Worm (Caenorhabditis elegans) whole organism, L3 larva: ENCODE data around the gene T11G6.3.

Experiments
- ceh-16 ChIP-seq: sonication (generic microtip); optimal IDR thresholded peaks from 2 replicates; lab custom pipeline; 2017; ENCODE audit warnings: missing biosample characterization, missing genetic modification characterization
- ceh-28 ChIP-seq: fragments of 150-350 bp; optimal IDR thresholded peaks from 2 replicates; lab custom pipeline; 2014; ENCODE audit warnings: missing biosample characterization, missing genetic modification reagents, missing genetic modification characterization
- ceh-82 ChIP-seq: fragments of 150-350 bp; optimal IDR thresholded peaks from 2 replicates; lab custom pipeline; 2014; ENCODE audit warnings: missing biosample characterization, missing genetic modification characterization
- ceh-9 ChIP-seq: sonication (generic microtip); optimal IDR thresholded peaks from 2 replicates; lab custom pipeline; 2018; ENCODE audit warnings: missing biosample characterization, missing genetic modification characterization
- daf-12 ChIP-seq: fragments of 150-350 bp; optimal IDR thresholded peaks from 2 replicates; lab custom pipeline; 2014; ENCODE audit warnings: missing biosample characterization, missing genetic modification reagents, missing genetic modification characterization
- egl-27 ChIP-seq: sonication (generic microtip); optimal IDR thresholded peaks from 4 replicates; lab custom pipeline; 2017; ENCODE audit warnings: missing biosample characterization, missing genetic modification reagents, missing genetic modification characterization
- egl-5 ChIP-seq: fragments of 150-350 bp; optimal IDR thresholded peaks from 2 replicates; lab custom pipeline; 2017; ENCODE audit warnings: missing biosample characterization, missing genetic modification reagents, missing genetic modification characterization, inconsistent platforms
- elt-2 ChIP-seq: sonication (generic microtip); optimal IDR thresholded peaks from 2 replicates; lab custom pipeline; 2016; ENCODE audit warnings: missing genetic modification reagents, mild to moderate bottlenecking, missing genetic modification characterization, missing compliant biosample characterization
- elt-3 ChIP-seq, 3 experiments: fragments of 150-350 bp in 1 of 3; sonication (generic microtip) in 2 of 3; optimal IDR thresholded peaks; 2 replicates in 2 of 3; 4 replicates in 1 of 3; lab custom pipeline; 2014 to 2017; ENCODE audit warnings: missing biosample characterization in 3 of 3, missing genetic modification characterization in 3 of 3
- fkh-10 ChIP-seq: sonication (generic microtip); optimal IDR thresholded peaks from 2 replicates; lab custom pipeline; 2017; ENCODE audit warnings: missing biosample characterization, missing genetic modification reagents, missing genetic modification characterization
- fkh-2 ChIP-seq: fragments of 150-350 bp; optimal IDR thresholded peaks from 2 replicates; lab custom pipeline; 2014; ENCODE audit warnings: missing biosample characterization, missing genetic modification reagents, missing genetic modification characterization
- fos-1 ChIP-seq: fragments of 150-350 bp; optimal IDR thresholded peaks from 2 replicates; lab custom pipeline; 2014; ENCODE audit warnings: missing biosample characterization, missing genetic modification characterization
- hmg-11 ChIP-seq: sonication (generic microtip); optimal IDR thresholded peaks from 2 replicates; lab custom pipeline; 2016; ENCODE audit warnings: missing genetic modification characterization, missing compliant biosample characterization
- jun-1 ChIP-seq: fragments of 150-350 bp; optimal IDR thresholded peaks from 2 replicates; lab custom pipeline; 2014; ENCODE audit warnings: missing biosample characterization, missing genetic modification reagents, missing genetic modification characterization
- lin-15B ChIP-seq: fragments of 150-350 bp; optimal IDR thresholded peaks from 2 replicates; lab custom pipeline; 2014; ENCODE audit warnings: missing biosample characterization, missing genetic modification characterization
- lin-39 ChIP-seq: fragments of 150-350 bp; optimal IDR thresholded peaks from 2 replicates; lab custom pipeline; 2018; ENCODE audit warnings: missing biosample characterization, missing genetic modification reagents, missing genetic modification characterization
- mdl-1 ChIP-seq: fragments of 150-350 bp; optimal IDR thresholded peaks from 2 replicates; lab custom pipeline; 2014; ENCODE audit warnings: missing biosample characterization, missing genetic modification characterization
- mml-1 ChIP-seq: fragments of 150-350 bp; sonication (generic microtip); optimal IDR thresholded peaks from 3 replicates; lab custom pipeline; 2014; ENCODE audit warnings: missing biosample characterization, missing genetic modification characterization
- nhr-11 ChIP-seq: fragments of 150-350 bp; optimal IDR thresholded peaks from 2 replicates; lab custom pipeline; 2014; ENCODE audit warnings: missing biosample characterization, missing genetic modification characterization
- nhr-12 ChIP-seq: fragments of 150-350 bp; optimal IDR thresholded peaks from 2 replicates; lab custom pipeline; 2014; ENCODE audit warnings: missing biosample characterization, missing genetic modification characterization
- nhr-237 ChIP-seq: fragments of 150-350 bp; optimal IDR thresholded peaks from 2 replicates; lab custom pipeline; 2014; ENCODE audit warnings: missing biosample characterization, missing genetic modification characterization
- nhr-43 ChIP-seq: sonication (generic microtip); optimal IDR thresholded peaks from 2 replicates; lab custom pipeline; 2016; ENCODE audit warnings: mild to moderate bottlenecking, missing genetic modification characterization, missing compliant biosample characterization; ENCODE audit not compliant: poor library complexity, severe bottlenecking
- nhr-67 ChIP-seq: fragments of 150-350 bp; optimal IDR thresholded peaks from 2 replicates; lab custom pipeline; 2014; ENCODE audit warnings: missing biosample characterization, missing genetic modification characterization
- nhr-76 ChIP-seq: fragments of 150-350 bp; sonication (generic microtip); optimal IDR thresholded peaks from 5 replicates; lab custom pipeline; 2014; ENCODE audit warnings: missing biosample characterization, missing genetic modification characterization
- nhr-77 ChIP-seq: fragments of 150-350 bp; optimal IDR thresholded peaks from 2 replicates; lab custom pipeline; 2014; ENCODE audit warnings: missing biosample characterization, missing genetic modification characterization
- pqm-1 ChIP-seq: fragments of 150-350 bp; optimal IDR thresholded peaks from 2 replicates; lab custom pipeline; 2017; ENCODE audit warnings: missing biosample characterization, missing genetic modification characterization, inconsistent platforms
- sea-2 ChIP-seq: fragments of 150-350 bp; sonication (generic microtip); optimal IDR thresholded peaks from 4 replicates; lab custom pipeline; 2014; ENCODE audit warnings: missing biosample characterization, missing genetic modification reagents, missing genetic modification characterization
- skn-1 ChIP-seq: fragments of 150-350 bp; optimal IDR thresholded peaks from 2 replicates; lab custom pipeline; 2014; ENCODE audit warnings: missing biosample characterization, missing genetic modification characterization
- snpc-4 ChIP-seq: fragments of 150-350 bp; optimal IDR thresholded peaks from 2 replicates; lab custom pipeline; 2014; ENCODE audit warnings: missing biosample characterization, missing genetic modification characterization
- unc-62 ChIP-seq: fragments of 150-350 bp; sonication (generic microtip); optimal IDR thresholded peaks from 4 replicates; lab custom pipeline; 2014; ENCODE audit warnings: missing biosample characterization, missing genetic modification reagents, missing genetic modification characterization
- zag-1 ChIP-seq: fragments of 150-350 bp; optimal IDR thresholded peaks from 2 replicates; lab custom pipeline; 2014; ENCODE audit warnings: missing biosample characterization, missing genetic modification characterization
- ztf-11 ChIP-seq: fragments of 150-350 bp; optimal IDR thresholded peaks from 2 replicates; lab custom pipeline; 2014; ENCODE audit warnings: missing biosample characterization, missing genetic modification characterization
- ztf-4 ChIP-seq: fragments of 150-350 bp; optimal IDR thresholded peaks from 2 replicates; lab custom pipeline; 2014; ENCODE audit warnings: missing biosample characterization, missing genetic modification characterization

The T11G6.3 gene

DNA sequence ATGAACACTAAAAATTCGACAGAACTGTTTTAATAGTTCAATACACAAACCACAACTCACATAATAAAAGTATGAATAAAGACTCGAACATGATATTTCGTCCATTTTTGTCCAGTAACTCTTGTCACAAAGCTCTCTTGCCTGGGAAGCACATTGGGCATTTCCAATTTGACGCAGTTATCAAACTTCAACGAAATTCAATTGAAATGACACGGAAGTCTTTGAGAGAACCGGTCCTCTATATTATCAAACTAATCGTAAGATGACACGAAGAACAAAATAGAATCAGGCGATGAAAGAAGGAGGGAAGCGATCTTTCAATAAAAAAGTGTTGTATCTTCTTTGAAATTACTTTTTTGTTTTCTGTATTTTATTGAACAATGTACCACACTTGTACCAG is at the start of gene T11G6.3:
Gene T11G6.3, minus strand, starts transcription at position 189 of the 400 bp plus-strand sequence.
- no peak for TF ChIP-seq elt-2

DNA sequence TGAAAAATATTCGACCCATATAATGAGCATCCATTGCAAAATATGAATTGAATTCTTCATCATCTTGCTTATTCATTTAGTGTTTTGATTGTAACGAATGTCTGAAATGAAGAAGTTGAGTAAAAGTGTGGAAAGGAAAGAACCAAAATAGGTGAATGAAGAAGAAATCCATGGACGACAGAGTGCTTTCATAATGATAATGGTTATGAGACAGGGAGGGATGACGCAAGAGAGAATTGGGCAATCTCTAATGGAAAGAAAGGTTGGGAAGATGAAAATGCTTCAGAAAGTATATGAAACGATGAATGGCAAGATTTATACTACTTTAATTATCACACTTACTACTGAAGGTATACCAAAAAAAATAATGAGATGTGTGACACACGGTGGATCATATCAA is 49.2 kb upstream of the T11G6.3 start, which contains the start of gene ZK596.3:
Gene ZK596.3, minus strand, starts transcription at position 101 of the 400 bp plus-strand sequence.
- TF ChIP-seq nhr-76 = no peak
- no peak for TF ChIP-seq hmg-11 (tag; lab: Kevin White, UChicago)
- TF ChIP-seq nhr-43 (tag; lab: Kevin White, UChicago) = no peak
- TF ChIP-seq skn-1 (tag; lab: Kevin White, UChicago) = no peak
- TF ChIP-seq fkh-2 (tag; lab: Kevin White, UChicago) = no peak
- no peak for TF ChIP-seq mml-1 (tag; lab: Kevin White, UChicago)
- TF ChIP-seq lin-39 (tag; lab: Kevin White, UChicago) = no peak
- TF ChIP-seq nhr-11 (tag; lab: Kevin White, UChicago) = no peak
- no peak for TF ChIP-seq fos-1 (tag; lab: Kevin White, UChicago)
- no peak for TF ChIP-seq ceh-28 (tag; lab: Kevin White, UChicago)
- no peak for TF ChIP-seq egl-27 (tag; lab: Kevin White, UChicago)
- TF ChIP-seq mdl-1 = no peak
- no peak for TF ChIP-seq ceh-16 (tag; lab: Kevin White, UChicago)
- no peak for TF ChIP-seq nhr-67 (tag; lab: Kevin White, UChicago)

DNA sequence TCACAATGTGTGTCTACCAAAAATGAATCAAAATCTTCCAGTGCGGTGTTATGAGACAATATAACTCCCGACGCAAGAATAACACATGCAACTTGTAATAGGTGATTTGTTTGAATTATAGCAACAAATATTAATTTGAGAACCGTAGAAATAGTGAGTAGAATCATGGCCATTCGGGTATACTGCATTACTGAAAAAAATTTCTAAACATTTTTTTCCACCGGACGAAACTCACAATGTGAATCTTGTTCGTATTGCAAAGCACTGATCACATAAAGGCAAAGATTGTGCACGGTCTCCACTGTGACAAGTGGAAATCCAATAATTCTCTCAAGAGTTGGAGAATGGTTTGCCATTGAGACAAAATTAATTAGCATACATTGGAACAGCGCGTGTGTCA is 47.4 kb upstream of the T11G6.3 start:
- no peak for TF ChIP-seq nhr-12
- no peak for TF ChIP-seq egl-5 (tag; lab: Kevin White, UChicago)
- TF ChIP-seq ceh-82 (tag; lab: Kevin White, UChicago) = no peak
- TF ChIP-seq ztf-11 (tag; lab: Kevin White, UChicago) = no peak
- TF ChIP-seq skn-1 (tag; lab: Kevin White, UChicago) = no peak
- TF ChIP-seq jun-1 (tag; lab: Kevin White, UChicago) = no peak
- TF ChIP-seq unc-62 (GFP tag; lab: Kevin White, UChicago) = no peak
- TF ChIP-seq mml-1 (tag; lab: Kevin White, UChicago) = no peak
- no peak for TF ChIP-seq zag-1 (tag; lab: Kevin White, UChicago)
- TF ChIP-seq fkh-10 (GFP tag; lab: Kevin White, UChicago) = no peak

- TF ChIP-seq lin-39 (tag; lab: Kevin White, UChicago) = no peak
- TF ChIP-seq ztf-4 (tag; lab: Kevin White, UChicago) = no peak
- no peak for TF ChIP-seq skn-1 (tag; lab: Kevin White, UChicago)
- TF ChIP-seq nhr-43 (tag; lab: Kevin White, UChicago) = no peak
- TF ChIP-seq mdl-1 = no peak
- no peak for TF ChIP-seq fkh-2 (tag; lab: Kevin White, UChicago)
- TF ChIP-seq nhr-77 (tag; lab: Kevin White, UChicago) = no peak
- TF ChIP-seq lin-15B = no peak
- TF ChIP-seq nhr-12 = no peak
- no peak for TF ChIP-seq egl-27 (tag; lab: Kevin White, UChicago)
- no peak for TF ChIP-seq daf-12 (tag; lab: Kevin White, UChicago)
Measured at ce11 chrIV:10900083-10900482, 45.0 kb upstream of the T11G6.3 start, which contains the start of gene srlf-30. TSS of gene srlf-30 (plus strand) at chrIV:10900383.

ce11 chrIV:10899091-10899490 is 44.1 kb upstream of the T11G6.3 start, which contains the start of the genes F13E9.9 and F13E9.19:
TSS of gene F13E9.9 (minus strand) at chrIV:10899191.
TSS of gene F13E9.19 (plus strand) at chrIV:10899406.
- TF ChIP-seq pqm-1 (tag; lab: Kevin White, UChicago) = no peak

DNA sequence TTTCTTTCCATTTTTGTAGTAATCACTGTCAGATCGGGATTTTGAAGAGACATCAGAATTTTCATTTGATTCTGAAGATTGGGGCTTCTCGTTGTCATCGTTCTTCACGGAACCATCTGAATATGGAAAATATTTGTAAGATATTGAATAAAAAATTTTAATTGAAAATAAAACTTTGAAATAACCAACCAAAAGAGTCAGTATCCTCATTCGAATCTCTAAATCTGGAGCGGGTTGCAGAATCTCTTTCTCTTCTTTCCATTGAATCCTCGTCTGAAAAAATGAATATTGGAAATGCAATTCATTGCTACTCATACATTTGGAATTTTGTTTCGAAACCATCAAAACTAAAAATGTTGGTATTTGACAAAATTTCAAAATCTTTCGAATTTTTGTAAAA is 43.1 kb upstream of the T11G6.3 start:
- TF ChIP-seq snpc-4 (tag; lab: Kevin White, UChicago) (no peak), ztf-11 (tag; lab: Kevin White, UChicago) (no peak), ztf-4 (tag; lab: Kevin White, UChicago) (no peak)

DNA sequence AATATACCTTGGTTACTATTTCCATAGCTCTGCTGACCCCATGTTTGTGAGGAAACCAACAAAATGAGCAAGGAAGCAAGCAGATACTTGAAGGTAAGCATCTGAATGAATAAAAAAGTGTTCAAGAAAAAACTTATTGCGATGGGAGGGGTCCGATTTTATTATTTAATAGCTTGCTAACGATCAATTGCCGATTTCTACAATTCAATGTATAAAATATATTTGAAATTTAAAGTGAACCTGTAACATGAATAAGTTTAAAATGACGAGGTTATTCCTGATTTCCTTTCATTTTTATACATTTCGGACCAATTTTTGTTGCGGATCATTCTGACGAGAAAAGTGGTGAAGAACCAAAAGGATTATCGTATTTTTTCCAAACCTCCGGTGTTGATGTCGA is 41.5 kb upstream of the T11G6.3 start, which contains the start of gene srlf-13:
Gene srlf-13, minus strand, starts transcription at position 101 of the 400 bp plus-strand sequence.
- TF ChIP-seq nhr-237 (tag; lab: Kevin White, UChicago) (no peak), elt-2 (no peak), lin-15B (no peak), nhr-43 (tag; lab: Kevin White, UChicago) (no peak), zag-1 (tag; lab: Kevin White, UChicago) (no peak), mml-1 (tag; lab: Kevin White, UChicago) (no peak), sea-2 (no peak), unc-62 (GFP tag; lab: Kevin White, UChicago) (no peak), ceh-9 (tag; lab: Kevin White, UChicago) (no peak), elt-3 (tag; optimal IDR thresholded peaks at IDR 0.05; lab: Kevin White, UChicago) (no peak), fos-1 (tag; lab: Kevin White, UChicago) (no peak), fkh-10 (GFP tag; lab: Kevin White, UChicago) (no peak), ztf-4 (tag; lab: Kevin White, UChicago) (no peak)
